Fruit fly (Drosophila melanogaster) whole organism, embryonic: ENCODE measurements around the gene Rab9Fb.

Experiments used
- Abd-B ChIP-seq: fragments of 200-800 bp; sonication (Bioruptor generic); optimal IDR thresholded peaks from 2 replicates; lab custom pipeline; 2018; ENCODE audit warnings: missing biosample characterization, mild to moderate bottlenecking, missing genetic modification characterization, moderate library complexity
- Adf1 ChIP-seq: fragments of 200-800 bp; sonication (Bioruptor generic); IDR thresholded peaks from 2 replicates; pipeline ENCODE4 v1.3.6; 2022; ENCODE audit warnings: missing biosample characterization, missing genetic modification characterization
- CG10366 ChIP-seq: fragments of 200-800 bp; sonication (Bioruptor generic); IDR thresholded peaks from 2 replicates; pipeline ENCODE4 v1.3.6; 2022; ENCODE audit warnings: missing biosample characterization, missing genetic modification characterization
- CG12155 ChIP-seq: fragments of 200-800 bp; sonication (Bioruptor generic); optimal IDR thresholded peaks from 3 replicates; lab custom pipeline; 2016; ENCODE audit warnings: missing biosample characterization, missing genetic modification characterization
- CG12769 ChIP-seq: fragments of 200-800 bp; sonication (Bioruptor generic); optimal IDR thresholded peaks from 2 replicates; lab custom pipeline; 2019; ENCODE audit warnings: missing biosample characterization, mild to moderate bottlenecking, missing genetic modification characterization, moderate library complexity
- CG13287 ChIP-seq: fragments of 200-800 bp; sonication (Bioruptor generic); IDR thresholded peaks from 2 replicates; pipeline ENCODE4 v1.3.6; 2022; ENCODE audit warnings: missing biosample characterization, missing genetic modification characterization; ENCODE audit not compliant: partially characterized antibody
- CG13624 ChIP-seq: fragments of 200-800 bp; sonication (Bioruptor generic); optimal IDR thresholded peaks from 2 replicates; lab custom pipeline; 2016; ENCODE audit warnings: missing biosample characterization, missing genetic modification characterization
- CG1603 ChIP-seq: fragments of 200-800 bp; sonication (Bioruptor generic); optimal IDR thresholded peaks from 2 replicates; lab custom pipeline; 2019; ENCODE audit warnings: missing biosample characterization, mild to moderate bottlenecking, missing genetic modification characterization, moderate library complexity
- CG17568 ChIP-seq: fragments of 200-800 bp; sonication (Bioruptor generic); optimal IDR thresholded peaks from 2 replicates; lab custom pipeline; 2018; ENCODE audit warnings: missing biosample characterization, mild to moderate bottlenecking, missing genetic modification characterization, moderate library complexity
- CG18764 ChIP-seq: fragments of 200-800 bp; sonication (Bioruptor generic); optimal IDR thresholded peaks from 3 replicates; lab custom pipeline; 2016; ENCODE audit warnings: missing biosample characterization, missing genetic modification characterization
- CG6689 ChIP-seq: fragments of 200-800 bp; sonication (Bioruptor generic); IDR thresholded peaks from 2 replicates; pipeline ENCODE4 v1.3.6; 2022; ENCODE audit warnings: missing biosample characterization, missing genetic modification characterization
- CG7271 ChIP-seq: fragments of 200-800 bp; sonication (Bioruptor generic); optimal IDR thresholded peaks from 2 replicates; lab custom pipeline; 2018; ENCODE audit warnings: missing biosample characterization, mild to moderate bottlenecking, missing genetic modification characterization, moderate library complexity
- CG7987 ChIP-seq: fragments of 200-800 bp; sonication (Bioruptor generic); optimal IDR thresholded peaks from 2 replicates; lab custom pipeline; 2018; ENCODE audit warnings: missing biosample characterization, mild to moderate bottlenecking, missing genetic modification characterization, moderate library complexity
- CG8478 ChIP-seq: fragments of >200 bp; optimal IDR thresholded peaks from 2 replicates; lab custom pipeline; 2018
- CG9609 ChIP-seq: fragments of 200-800 bp; sonication (Bioruptor generic); optimal IDR thresholded peaks from 3 replicates; lab custom pipeline; 2016; ENCODE audit warnings: missing biosample characterization, missing genetic modification characterization
- CG9727 ChIP-seq: fragments of 200-800 bp; sonication (Bioruptor generic); optimal IDR thresholded peaks from 3 replicates; lab custom pipeline; 2017; ENCODE audit warnings: missing biosample characterization, mild to moderate bottlenecking, missing genetic modification characterization
- CG9817 ChIP-seq: fragments of 200-800 bp; sonication (Bioruptor generic); optimal IDR thresholded peaks from 2 replicates; lab custom pipeline; 2018; ENCODE audit warnings: missing biosample characterization, mild to moderate bottlenecking, missing genetic modification characterization, moderate library complexity
- Dad ChIP-seq: fragments of 200-800 bp; sonication (Bioruptor generic); optimal IDR thresholded peaks from 3 replicates; lab custom pipeline; 2016; ENCODE audit warnings: missing biosample characterization, missing genetic modification characterization
- Doc2 ChIP-seq: fragments of 200-800 bp; sonication (Bioruptor generic); IDR thresholded peaks from 2 replicates; pipeline ENCODE4 v1.3.6; 2022; ENCODE audit warnings: missing biosample characterization, missing genetic modification characterization
- Elba2 ChIP-seq: fragments of 200-800 bp; sonication (Bioruptor generic); optimal IDR thresholded peaks from 3 replicates; lab custom pipeline; 2016; ENCODE audit warnings: missing biosample characterization, missing genetic modification characterization
- Gsc ChIP-seq: fragments of 200-800 bp; sonication (Bioruptor generic); IDR thresholded peaks from 2 replicates; pipeline ENCODE4 v1.3.6; 2022; ENCODE audit warnings: missing biosample characterization, missing genetic modification characterization
- Hsf ChIP-seq: fragments of 200-800 bp; sonication (Bioruptor generic); optimal IDR thresholded peaks from 3 replicates; lab custom pipeline; 2016; ENCODE audit warnings: missing biosample characterization, missing genetic modification characterization
- Lpt ChIP-seq: fragments of >200 bp; optimal IDR thresholded peaks from 2 replicates; lab custom pipeline; 2018; ENCODE audit warnings: missing biosample characterization, missing genetic modification characterization
- Pdp1 ChIP-seq, 2 experiments: fragments of 200-800 bp; sonication (Bioruptor generic); optimal IDR thresholded peaks; 3 replicates each; lab custom pipeline; 2016; ENCODE audit warnings: missing biosample characterization in 2 of 2, missing genetic modification characterization in 2 of 2, mild to moderate bottlenecking in 1 of 2, moderate library complexity in 1 of 2
- Ptx1 ChIP-seq: fragments of 200-800 bp; sonication (Bioruptor generic); IDR thresholded peaks from 2 replicates; pipeline ENCODE4 v1.3.6; 2022; ENCODE audit warnings: missing biosample characterization, missing genetic modification characterization
- Six4 ChIP-seq: fragments of 200-800 bp; sonication (Bioruptor generic); optimal IDR thresholded peaks from 2 replicates; lab custom pipeline; 2016; ENCODE audit warnings: missing biosample characterization, missing genetic modification characterization
- Sry-β ChIP-seq: fragments of 200-800 bp; sonication (Bioruptor generic); optimal IDR thresholded peaks from 2 replicates; lab custom pipeline; 2018; ENCODE audit warnings: missing biosample characterization, mild to moderate bottlenecking, missing genetic modification characterization, moderate library complexity
- ab ChIP-seq: fragments of 200-800 bp; sonication (Bioruptor generic); optimal IDR thresholded peaks from 2 replicates; lab custom pipeline; 2016; ENCODE audit warnings: missing biosample characterization, missing genetic modification characterization
- aop ChIP-seq: fragments of 200-800 bp; sonication (Bioruptor generic); IDR thresholded peaks from 2 replicates; pipeline ENCODE4 v1.3.6; 2022; ENCODE audit warnings: missing biosample characterization, missing genetic modification characterization
- bigmax ChIP-seq: fragments of 200-800 bp; sonication (Bioruptor generic); optimal IDR thresholded peaks from 2 replicates; lab custom pipeline; 2018; ENCODE audit warnings: missing biosample characterization, mild to moderate bottlenecking, missing genetic modification characterization
- cg ChIP-seq: fragments of 200-800 bp; sonication (Bioruptor generic); optimal IDR thresholded peaks from 3 replicates; lab custom pipeline; 2019; ENCODE audit warnings: missing biosample characterization, mild to moderate bottlenecking, missing genetic modification characterization, moderate library complexity
- chif ChIP-seq, 2 experiments: fragments of 200-800 bp; sonication (Bioruptor generic); optimal IDR thresholded peaks; 3 replicates each; lab custom pipeline; 2016; ENCODE audit warnings: missing biosample characterization in 2 of 2, missing genetic modification characterization in 2 of 2
- da ChIP-seq: fragments of 200-800 bp; sonication (Bioruptor generic); optimal IDR thresholded peaks from 2 replicates; lab custom pipeline; 2016; ENCODE audit warnings: missing biosample characterization, missing genetic modification characterization
- dmrt99B ChIP-seq: fragments of 200-800 bp; sonication (Bioruptor generic); optimal IDR thresholded peaks from 2 replicates; lab custom pipeline; 2018; ENCODE audit warnings: missing biosample characterization, mild to moderate bottlenecking, missing genetic modification characterization, moderate library complexity
- dpn ChIP-seq, 2 experiments: fragments of 200-800 bp; sonication (Bioruptor generic); optimal IDR thresholded peaks; 3 replicates each; lab custom pipeline; 2016; ENCODE audit warnings: missing biosample characterization in 2 of 2, missing genetic modification characterization in 2 of 2
- fu2 ChIP-seq: fragments of 200-800 bp; sonication (Bioruptor generic); optimal IDR thresholded peaks from 2 replicates; lab custom pipeline; 2016; ENCODE audit warnings: missing biosample characterization, missing genetic modification characterization
- grn ChIP-seq: fragments of 200-800 bp; sonication (Bioruptor generic); optimal IDR thresholded peaks from 3 replicates; lab custom pipeline; 2017; ENCODE audit warnings: missing biosample characterization, missing genetic modification characterization
- hkb ChIP-seq, 2 experiments: fragments of 200-800 bp in 1 of 2; fragments of >200 bp in 1 of 2; sonication (Bioruptor generic) in 1 of 2; IDR thresholded peaks in 1 of 2; optimal IDR thresholded peaks in 1 of 2; 2 replicates each; pipeline versions ENCODE4 v1.3.6 to Lab custom; 2017 to 2022; ENCODE audit warnings: missing biosample characterization in 1 of 2, missing genetic modification characterization in 1 of 2
- kah ChIP-seq: fragments of 200-800 bp; sonication (Bioruptor generic); optimal IDR thresholded peaks from 2 replicates; lab custom pipeline; 2018; ENCODE audit warnings: missing biosample characterization, mild to moderate bottlenecking, missing genetic modification characterization
- kni ChIP-seq: fragments of 200-800 bp; sonication (Bioruptor generic); optimal IDR thresholded peaks from 3 replicates; lab custom pipeline; 2017; ENCODE audit warnings: mild to moderate bottlenecking, missing biosample characterization, missing genetic modification reagents, missing genetic modification characterization
- lmd ChIP-seq: fragments of 200-800 bp; sonication (Bioruptor generic); IDR thresholded peaks from 2 replicates; pipeline ENCODE4 v1.3.6; 2022; ENCODE audit warnings: missing biosample characterization, missing genetic modification characterization
- lov ChIP-seq, 2 experiments: fragments of 200-800 bp in 1 of 2; fragments of >200 bp in 1 of 2; sonication (Bioruptor generic) in 1 of 2; IDR thresholded peaks in 1 of 2; optimal IDR thresholded peaks in 1 of 2; 2 replicates in 1 of 2; 3 replicates in 1 of 2; pipeline versions ENCODE4 v1.3.6 to Lab custom; 2017 to 2022; ENCODE audit warnings: missing biosample characterization in 1 of 2, missing genetic modification characterization in 1 of 2
- pros ChIP-seq: fragments of 200-800 bp; sonication (Bioruptor generic); optimal IDR thresholded peaks from 3 replicates; lab custom pipeline; 2019; ENCODE audit warnings: missing biosample characterization, mild to moderate bottlenecking, missing genetic modification characterization, moderate library complexity
- pum ChIP-seq: fragments of 200-800 bp; sonication (Bioruptor generic); optimal IDR thresholded peaks from 2 replicates; lab custom pipeline; 2016; ENCODE audit warnings: missing biosample characterization, missing genetic modification characterization
- run ChIP-seq: fragments of 200-800 bp; sonication (Bioruptor generic); optimal IDR thresholded peaks from 3 replicates; lab custom pipeline; 2018; ENCODE audit warnings: missing biosample characterization, mild to moderate bottlenecking, missing genetic modification characterization
- sd ChIP-seq: fragments of 200-800 bp; sonication (Bioruptor generic); optimal IDR thresholded peaks from 3 replicates; lab custom pipeline; 2018; ENCODE audit warnings: missing biosample characterization, mild to moderate bottlenecking, missing genetic modification characterization, moderate library complexity
- sob ChIP-seq: fragments of 200-800 bp; sonication (Bioruptor generic); IDR thresholded peaks from 2 replicates; pipeline ENCODE4 v1.3.6; 2022; ENCODE audit warnings: missing biosample characterization, missing genetic modification characterization
- sqz ChIP-seq: fragments of 200-800 bp; sonication (Bioruptor generic); optimal IDR thresholded peaks from 3 replicates; lab custom pipeline; 2018; ENCODE audit warnings: missing biosample characterization, mild to moderate bottlenecking, missing genetic modification characterization
- ssp ChIP-seq: fragments of 200-800 bp; sonication (Bioruptor generic); IDR thresholded peaks from 2 replicates; pipeline ENCODE4 v1.3.6; 2022; ENCODE audit warnings: missing biosample characterization, missing genetic modification characterization
- tll ChIP-seq, 2 experiments: fragments of 200-800 bp in 1 of 2; fragments of >200 bp in 1 of 2; sonication (Bioruptor generic) in 1 of 2; optimal IDR thresholded peaks; 2 replicates each; lab custom pipeline; 2017 to 2019; ENCODE audit warnings: missing biosample characterization in 2 of 2, missing genetic modification characterization in 2 of 2, mild to moderate bottlenecking in 1 of 2, moderate library complexity in 1 of 2
- zen ChIP-seq: fragments of 200-800 bp; sonication (Bioruptor generic); optimal IDR thresholded peaks from 3 replicates; lab custom pipeline; 2018; ENCODE audit warnings: missing biosample characterization, mild to moderate bottlenecking, missing genetic modification characterization, moderate library complexity

Gene Rab9Fb

DNA sequence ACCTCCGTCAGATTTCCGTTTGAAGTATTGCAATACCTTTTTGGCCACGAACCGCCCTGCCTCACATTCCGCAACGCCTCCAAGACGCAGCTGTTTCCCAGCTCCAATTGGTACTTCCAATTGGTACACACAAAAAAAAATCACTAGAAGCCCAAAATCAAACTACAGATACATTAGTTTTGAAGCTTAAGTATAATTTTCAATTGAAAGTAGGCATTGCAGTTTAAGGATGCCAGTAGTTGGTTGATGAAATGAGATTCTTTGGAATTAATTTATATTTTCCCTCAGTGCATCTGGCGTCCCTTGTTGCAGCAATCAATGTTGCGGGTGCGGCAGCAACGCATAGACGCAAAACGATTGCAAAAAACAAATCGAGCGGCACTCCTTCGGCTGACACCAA lies 18.5 kb downstream of the Rab9Fb start (continued):
- TF ChIP-seq Adf1 (GFP tag; lab: Robert Waterston, UW) = no peak
- TF ChIP-seq bigmax (GFP tag; lab: Kevin White, UChicago) = no peak
- TF ChIP-seq run (tag; lab: Kevin White, UChicago) = no peak
- no peak for TF ChIP-seq CG17568
- no peak for TF ChIP-seq lmd (GFP tag; lab: Robert Waterston, UW)
- TF ChIP-seq CG1603 (tag; lab: Kevin White, UChicago) = peak; percentile 18
- TF ChIP-seq CG12155 = no peak
- no peak for TF ChIP-seq CG6689
- TF ChIP-seq dmrt99B (tag; lab: Kevin White, UChicago) = peak; percentile 8
- TF ChIP-seq dpn (GFP tag; optimal IDR thresholded peaks at IDR 0.05; lab: Kevin White, UChicago) = no peak
- TF ChIP-seq Gsc (GFP tag; lab: Robert Waterston, UW) = no peak
- TF ChIP-seq lov (optimal IDR thresholded peaks at IDR 0.05; lab: Kevin White, UChicago) = no peak
- no peak for TF ChIP-seq lov (GFP tag; IDR thresholded peaks at IDR 0.05; lab: Robert Waterston, UW)
- no peak for TF ChIP-seq CG10366 (GFP tag; lab: Robert Waterston, UW)
- TF ChIP-seq zen = no peak
- TF ChIP-seq Abd-B = no peak
- peak; percentile 46 for TF ChIP-seq Elba2 (GFP tag; lab: Kevin White, UChicago)
- TF ChIP-seq Hsf (GFP tag; lab: Kevin White, UChicago) = no peak

DNA sequence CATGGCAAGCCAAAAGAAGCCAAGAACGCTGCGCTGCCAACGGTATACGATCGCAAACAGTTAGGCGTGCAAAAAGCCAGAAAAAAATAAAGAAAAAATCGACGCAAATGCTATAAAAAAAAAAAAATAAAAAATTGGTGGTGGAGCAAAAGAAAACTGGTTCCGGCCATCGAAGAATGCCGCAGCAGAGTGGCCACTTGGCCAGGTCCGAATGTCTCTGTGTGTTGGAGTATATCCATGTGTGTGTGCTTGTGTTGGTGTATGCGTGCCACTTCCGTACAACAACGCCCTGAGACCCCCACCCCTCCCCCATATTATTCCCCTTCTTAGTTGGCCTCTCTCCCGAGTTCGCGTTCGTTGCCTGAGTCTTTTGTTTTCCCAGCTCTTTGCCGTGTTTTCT lies 20.0 kb downstream of the Rab9Fb start:
- TF ChIP-seq sqz (peak; percentile 26), CG12769 (tag; lab: Kevin White, UChicago) (peak; percentile 35), kni (GFP tag; lab: Kevin White, UChicago) (peak; percentile 69), cg (GFP tag; lab: Kevin White, UChicago) (peak; percentile 56), kah (GFP tag; lab: Kevin White, UChicago) (no peak), CG9817 (tag; lab: Kevin White, UChicago) (no peak), hkb (optimal IDR thresholded peaks at IDR 0.05; lab: Kevin White, UChicago) (no peak), hkb (GFP tag; IDR thresholded peaks at IDR 0.05; lab: Robert Waterston, UW) (no peak), ab (GFP tag; lab: Kevin White, UChicago) (no peak), Lpt (GFP tag; lab: Kevin White, UChicago) (no peak), CG7987 (GFP tag; lab: Kevin White, UChicago) (no peak), Dad (GFP tag; lab: Kevin White, UChicago) (no peak), CG9609 (GFP tag; lab: Kevin White, UChicago) (no peak), Pdp1 (GFP tag; optimal IDR thresholded peaks at IDR 0.05; lab: Kevin White, UChicago) (no peak), CG18764 (GFP tag; lab: Kevin White, UChicago) (no peak), CG17568 (no peak), CG8478 (lab: Kevin White, UChicago) (no peak), Sry-β (GFP tag; lab: Kevin White, UChicago) (no peak), Doc2 (GFP tag; lab: Robert Waterston, UW) (no peak), pum (GFP tag; lab: Kevin White, UChicago) (no peak), chif (GFP tag; optimal IDR thresholded peaks at IDR 0.05; lab: Kevin White, UChicago) (no peak), fu2 (no peak), aop (GFP tag; lab: Robert Waterston, UW) (peak; percentile 50; the same call in 1 of the 2 replicates), Six4 (GFP tag; lab: Kevin White, UChicago) (no peak), CG13287 (GFP tag; lab: Robert Waterston, UW) (no peak), pros (GFP tag; lab: Kevin White, UChicago) (peak; percentile 29), Ptx1 (no peak), sob (no peak), sd (peak; percentile 41), grn (GFP tag; lab: Kevin White, UChicago) (no peak), CG7271 (tag; lab: Kevin White, UChicago) (no peak), ssp (GFP tag; lab: Robert Waterston, UW) (no peak), da (no peak), CG9727 (no peak), tll (GFP tag; optimal IDR thresholded peaks at IDR 0.05; lab: Kevin White, UChicago) (no peak), CG13624 (no peak)
